Worm (Caenorhabditis elegans) whole organism, L4 larva: Measurements from ENCODE around the gene C26E1.2.

Experiments used
- aly-2 ChIP-seq: sonication (generic microtip); optimal IDR thresholded peaks from 2 replicates; lab custom pipeline; 2018; ENCODE audit warnings: missing biosample characterization, missing genetic modification characterization
- ama-1 ChIP-seq: fragments of 150-350 bp; optimal IDR thresholded peaks from 2 replicates; lab custom pipeline; 2014; ENCODE audit warnings: inconsistent platforms, mixed read lengths
- egl-27 ChIP-seq: sonication (generic microtip); optimal IDR thresholded peaks from 3 replicates; lab custom pipeline; 2017; ENCODE audit warnings: missing biosample characterization, missing genetic modification reagents, missing genetic modification characterization
- egl-43 ChIP-seq: fragments of 200-800 bp; sonication (Bioruptor generic); IDR thresholded peaks from 2 replicates; pipeline ENCODE4 v1.3.6; 2022; ENCODE audit warnings: missing genetic modification reagents, missing genetic modification characterization, missing compliant biosample characterization
- fkh-10 ChIP-seq: fragments of 150-350 bp; optimal IDR thresholded peaks from 2 replicates; lab custom pipeline; 2014; ENCODE audit warnings: missing biosample characterization, missing genetic modification reagents, missing genetic modification characterization
- mdl-1 ChIP-seq, 2 experiments: fragments of 150-350 bp in 1 of 2; sonication (generic microtip) in 1 of 2; optimal IDR thresholded peaks; 2 replicates each; lab custom pipeline; 2014 to 2017; ENCODE audit warnings: missing biosample characterization in 2 of 2, missing genetic modification characterization in 2 of 2
- pha-4 ChIP-seq, 2 experiments: fragments of 150-350 bp in 1 of 2; fragments of 200-800 bp in 1 of 2; sonication (Bioruptor generic) in 1 of 2; IDR thresholded peaks in 1 of 2; optimal IDR thresholded peaks in 1 of 2; 2 replicates each; pipeline versions ENCODE4 v1.3.6 to Lab custom; 2014 to 2022; ENCODE audit warnings: missing genetic modification characterization in 2 of 2, missing genetic modification reagents in 2 of 2, missing biosample characterization in 1 of 2, missing compliant biosample characterization in 1 of 2
- set-16 ChIP-seq: fragments of 200-800 bp; sonication (Bioruptor generic); IDR thresholded peaks from 2 replicates; pipeline ENCODE4 v1.3.6; 2022; ENCODE audit warnings: missing genetic modification reagents, missing genetic modification characterization, missing compliant biosample characterization
- unc-62 ChIP-seq, 3 experiments: fragments of 150-350 bp in 1 of 3; sonication (generic microtip); optimal IDR thresholded peaks in 2 of 3; peaks in 1 of 3; 1 replicate in 1 of 3; 2 replicates in 2 of 3; lab custom pipeline; 2014 to 2017; ENCODE audit warnings: missing biosample characterization in 3 of 3, missing genetic modification characterization in 3 of 3, missing genetic modification reagents in 3 of 3, missing genotype in 1 of 3
- zag-1 ChIP-seq: fragments of 150-350 bp; optimal IDR thresholded peaks from 2 replicates; lab custom pipeline; 2014; ENCODE audit warnings: missing biosample characterization, missing genetic modification characterization
- ztf-11 ChIP-seq: fragments of 150-350 bp; optimal IDR thresholded peaks from 2 replicates; lab custom pipeline; 2014; ENCODE audit warnings: missing biosample characterization, missing genetic modification characterization

DNA sequence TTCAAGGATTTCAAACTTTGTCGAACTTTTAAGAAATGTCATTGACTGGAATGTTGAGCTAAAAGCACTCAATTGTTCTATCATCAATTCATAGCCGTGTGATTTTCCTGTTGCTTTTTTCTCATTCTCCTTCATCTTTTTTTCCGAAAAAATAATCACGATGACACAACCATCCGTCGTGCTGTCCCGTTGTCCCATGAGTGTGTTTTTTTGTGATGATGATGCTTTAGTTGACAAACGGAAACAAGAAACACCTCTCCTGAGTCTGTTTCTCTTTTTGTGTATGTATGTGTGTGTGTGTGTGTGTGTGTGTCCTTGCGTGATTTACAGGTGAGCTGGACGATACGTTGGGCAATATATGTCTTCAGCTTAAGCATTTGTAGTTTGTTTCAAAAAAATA, 4.4 kb upstream of the C26E1.2 start:
- TF ChIP-seq aly-2 = no peak
- no peak for TF ChIP-seq ama-1
- TF ChIP-seq egl-27 = no peak
- no peak for TF ChIP-seq pha-4 (GFP tag; IDR thresholded peaks at IDR 0.05; lab: Robert Waterston, UW)
- TF ChIP-seq pha-4 (tag; optimal IDR thresholded peaks at IDR 0.05; lab: Kevin White, UChicago) = no peak
- TF ChIP-seq unc-62 (GFP tag; optimal IDR thresholded peaks at IDR 0.05 in 1 of 2; lab: Kevin White, UChicago) = no peak
- TF ChIP-seq unc-62 (tag; optimal IDR thresholded peaks at IDR 0.05; lab: Kevin White, UChicago) = no peak
- no peak for TF ChIP-seq zag-1 (tag; lab: Kevin White, UChicago)
- TF ChIP-seq ztf-11 = no peak
- no peak for TF ChIP-seq set-16 (GFP tag; lab: Robert Waterston, UW)
- TF ChIP-seq fkh-10 = no peak
- TF ChIP-seq egl-43 = no peak
- no peak for TF ChIP-seq mdl-1 (tag; optimal IDR thresholded peaks at IDR 0.05; lab: Kevin White, UChicago)
